Fruit fly (Drosophila melanogaster) whole organism, embryonic: ENCODE measurements around the gene bark.
A peak's percentile ranks its signal among the peaks of the same experiment; 100 is the strongest.

Source experiments
- CG10462 ChIP-seq: fragments of 200-800 bp; sonication (Bioruptor generic); optimal IDR thresholded peaks from 2 replicates; lab custom pipeline; 2016; ENCODE audit warnings: missing biosample characterization, missing genetic modification characterization
- CG12104 ChIP-seq: fragments of 200-800 bp; sonication (Bioruptor generic); optimal IDR thresholded peaks from 3 replicates; lab custom pipeline; 2016; ENCODE audit warnings: missing biosample characterization, missing genetic modification characterization
- CG12769 ChIP-seq: fragments of 200-800 bp; sonication (Bioruptor generic); optimal IDR thresholded peaks from 2 replicates; lab custom pipeline; 2019; ENCODE audit warnings: missing biosample characterization, mild to moderate bottlenecking, missing genetic modification characterization, moderate library complexity
- CG14014 ChIP-seq: fragments of 200-800 bp; sonication (Bioruptor generic); IDR thresholded peaks from 2 replicates; pipeline ENCODE4 v1.3.6; 2022; ENCODE audit warnings: missing biosample characterization, missing genetic modification characterization
- CG1647 ChIP-seq: fragments of 200-800 bp; sonication (Bioruptor generic); optimal IDR thresholded peaks from 3 replicates; lab custom pipeline; 2016; ENCODE audit warnings: missing biosample characterization, missing genetic modification characterization
- CG17359 ChIP-seq: fragments of 200-800 bp; sonication (Bioruptor generic); optimal IDR thresholded peaks from 3 replicates; lab custom pipeline; 2018; ENCODE audit warnings: missing biosample characterization, mild to moderate bottlenecking, missing genetic modification characterization, moderate library complexity
- CG17802 ChIP-seq: fragments of 200-800 bp; sonication (Bioruptor generic); optimal IDR thresholded peaks from 2 replicates; lab custom pipeline; 2018; ENCODE audit warnings: missing biosample characterization, mild to moderate bottlenecking, missing genetic modification characterization, moderate library complexity
- CG1832 ChIP-seq: fragments of 200-800 bp; sonication (Bioruptor generic); optimal IDR thresholded peaks from 2 replicates; lab custom pipeline; 2017; ENCODE audit warnings: missing biosample characterization, mild to moderate bottlenecking, missing genetic modification characterization, inconsistent platforms
- CG3065 ChIP-seq: fragments of 200-800 bp; sonication (Bioruptor generic); optimal IDR thresholded peaks from 2 replicates; lab custom pipeline; 2016; ENCODE audit warnings: missing biosample characterization, missing genetic modification characterization
- CG31388 ChIP-seq: fragments of 200-800 bp; sonication (Bioruptor generic); optimal IDR thresholded peaks from 2 replicates; lab custom pipeline; 2016; ENCODE audit warnings: missing biosample characterization, missing genetic modification characterization
- CG7987 ChIP-seq: fragments of 200-800 bp; sonication (Bioruptor generic); optimal IDR thresholded peaks from 2 replicates; lab custom pipeline; 2018; ENCODE audit warnings: missing biosample characterization, mild to moderate bottlenecking, missing genetic modification characterization, moderate library complexity
- E2f1 ChIP-seq: fragments of 200-800 bp; sonication (Bioruptor generic); IDR thresholded peaks from 2 replicates; pipeline ENCODE4 v1.3.6; 2022; ENCODE audit warnings: missing biosample characterization, missing genetic modification characterization
- HLH54F ChIP-seq: fragments of 200-800 bp; sonication (Bioruptor generic); optimal IDR thresholded peaks from 3 replicates; lab custom pipeline; 2016; ENCODE audit warnings: missing biosample characterization, missing genetic modification characterization
- HLHmδ ChIP-seq: fragments of 200-800 bp; sonication (Bioruptor generic); optimal IDR thresholded peaks from 2 replicates; lab custom pipeline; 2018; ENCODE audit warnings: missing biosample characterization, mild to moderate bottlenecking, missing genetic modification characterization, moderate library complexity
- HmgD ChIP-seq: fragments of 200-800 bp; sonication (Bioruptor generic); optimal IDR thresholded peaks from 3 replicates; lab custom pipeline; 2016; ENCODE audit warnings: missing biosample characterization, missing genetic modification characterization
- Hmx ChIP-seq: fragments of 200-800 bp; sonication (Bioruptor generic); optimal IDR thresholded peaks from 2 replicates; lab custom pipeline; 2016; ENCODE audit warnings: missing biosample characterization, missing genetic modification characterization
- Hsf ChIP-seq: fragments of 200-800 bp; sonication (Bioruptor generic); optimal IDR thresholded peaks from 3 replicates; lab custom pipeline; 2016; ENCODE audit warnings: missing biosample characterization, missing genetic modification characterization
- Lhr ChIP-seq: fragments of 200-800 bp; sonication (Bioruptor generic); optimal IDR thresholded peaks from 3 replicates; lab custom pipeline; 2017; ENCODE audit warnings: mild to moderate bottlenecking, missing biosample characterization, missing genetic modification reagents, missing genetic modification characterization
- Mad ChIP-seq: fragments of 200-800 bp; sonication (Bioruptor generic); optimal IDR thresholded peaks from 2 replicates; lab custom pipeline; 2016; ENCODE audit warnings: missing biosample characterization, missing genetic modification characterization
- Max ChIP-seq: fragments of 200-800 bp; sonication (Bioruptor generic); optimal IDR thresholded peaks from 2 replicates; lab custom pipeline; 2016; ENCODE audit warnings: missing biosample characterization, mild to moderate bottlenecking, missing genetic modification characterization
- Mrtf ChIP-seq: fragments of 200-800 bp; sonication (Bioruptor generic); IDR thresholded peaks from 3 replicates; pipeline ENCODE4 v1.3.6; 2022; ENCODE audit warnings: missing biosample characterization, missing genetic modification characterization
- Nf-YA ChIP-seq: fragments of 200-800 bp; sonication (Bioruptor generic); IDR thresholded peaks from 2 replicates; pipeline ENCODE4 v1.3.6; 2022; ENCODE audit warnings: missing biosample characterization, missing genetic modification characterization
- Rfx ChIP-seq: fragments of 200-800 bp; sonication (Bioruptor generic); IDR thresholded peaks from 2 replicates; pipeline ENCODE4 v1.3.6; 2022; ENCODE audit warnings: missing biosample characterization, missing genetic modification characterization
- ab ChIP-seq: fragments of 200-800 bp; sonication (Bioruptor generic); optimal IDR thresholded peaks from 2 replicates; lab custom pipeline; 2016; ENCODE audit warnings: missing biosample characterization, missing genetic modification characterization
- abd-A ChIP-seq: fragments of 200-800 bp; sonication (Bioruptor generic); optimal IDR thresholded peaks from 3 replicates; lab custom pipeline; 2019; ENCODE audit warnings: missing biosample characterization, mild to moderate bottlenecking, missing genetic modification characterization, moderate library complexity
- bsh ChIP-seq, 2 experiments: fragments of 200-800 bp; sonication (Bioruptor generic); optimal IDR thresholded peaks; 2 replicates each; lab custom pipeline; 2017 to 2018; ENCODE audit warnings: mild to moderate bottlenecking in 2 of 2, missing biosample characterization in 2 of 2, missing genetic modification characterization in 2 of 2, moderate library complexity in 1 of 2
- cg ChIP-seq: fragments of 200-800 bp; sonication (Bioruptor generic); optimal IDR thresholded peaks from 3 replicates; lab custom pipeline; 2019; ENCODE audit warnings: missing biosample characterization, mild to moderate bottlenecking, missing genetic modification characterization, moderate library complexity
- crc ChIP-seq: fragments of 200-800 bp; sonication (Bioruptor generic); optimal IDR thresholded peaks from 2 replicates; lab custom pipeline; 2016; ENCODE audit warnings: missing biosample characterization, missing genetic modification characterization
- dmrt99B ChIP-seq: fragments of 200-800 bp; sonication (Bioruptor generic); optimal IDR thresholded peaks from 2 replicates; lab custom pipeline; 2018; ENCODE audit warnings: missing biosample characterization, mild to moderate bottlenecking, missing genetic modification characterization, moderate library complexity
- exex ChIP-seq: fragments of 200-800 bp; sonication (Bioruptor generic); optimal IDR thresholded peaks from 4 replicates; lab custom pipeline; 2018; ENCODE audit warnings: missing biosample characterization, mild to moderate bottlenecking, missing genetic modification characterization, moderate library complexity
- gcm ChIP-seq: fragments of 200-800 bp; sonication (Bioruptor generic); optimal IDR thresholded peaks from 2 replicates; lab custom pipeline; 2019; ENCODE audit warnings: missing biosample characterization, mild to moderate bottlenecking, missing genetic modification characterization, moderate library complexity
- gro ChIP-seq: fragments of 200-800 bp; sonication (Bioruptor generic); optimal IDR thresholded peaks from 2 replicates; lab custom pipeline; 2016; ENCODE audit warnings: missing biosample characterization, missing genetic modification characterization
- kay ChIP-seq: fragments of 200-800 bp; sonication (Bioruptor generic); optimal IDR thresholded peaks from 2 replicates; lab custom pipeline; 2016; ENCODE audit warnings: missing biosample characterization, missing genetic modification characterization
- lilli ChIP-seq: fragments of 200-800 bp; sonication (Bioruptor generic); optimal IDR thresholded peaks from 3 replicates; lab custom pipeline; 2016; ENCODE audit warnings: missing biosample characterization, missing genetic modification characterization
- lmd ChIP-seq: fragments of 200-800 bp; sonication (Bioruptor generic); IDR thresholded peaks from 2 replicates; pipeline ENCODE4 v1.3.6; 2022; ENCODE audit warnings: missing biosample characterization, missing genetic modification characterization
- mld ChIP-seq: fragments of 200-800 bp; sonication (Bioruptor generic); IDR thresholded peaks from 3 replicates; pipeline ENCODE4 v1.3.6; 2022; ENCODE audit warnings: missing biosample characterization, missing genetic modification characterization; ENCODE audit not compliant: partially characterized antibody
- nom ChIP-seq: fragments of 200-800 bp; sonication (Bioruptor generic); optimal IDR thresholded peaks from 2 replicates; lab custom pipeline; 2017; ENCODE audit warnings: missing biosample characterization, missing genetic modification characterization, mild to moderate bottlenecking, moderate library complexity, missing genetic modification reagents
- pan ChIP-seq, 4 experiments: fragments of >200 bp in 3 of 4; fragments of 200-800 bp in 1 of 4; sonication (Bioruptor generic) in 1 of 4; optimal IDR thresholded peaks in 3 of 4; IDR thresholded peaks in 1 of 4; 2 replicates each; pipeline versions ENCODE4 v1.3.6 to Lab custom; 2017 to 2022; ENCODE audit warnings: missing biosample characterization in 2 of 4, missing genetic modification characterization in 2 of 4, mixed read lengths in 1 of 4
- phol ChIP-seq: fragments of 200-800 bp; sonication (Bioruptor generic); optimal IDR thresholded peaks from 3 replicates; lab custom pipeline; 2018; ENCODE audit warnings: missing biosample characterization, mild to moderate bottlenecking, missing genetic modification characterization, moderate library complexity
- pita ChIP-seq: fragments of 200-800 bp; sonication (Bioruptor generic); optimal IDR thresholded peaks from 2 replicates; lab custom pipeline; 2017; ENCODE audit warnings: missing biosample characterization, mild to moderate bottlenecking, missing genetic modification characterization
- ranshi ChIP-seq: fragments of 200-800 bp; sonication (Bioruptor generic); IDR thresholded peaks from 2 replicates; pipeline ENCODE4 v1.3.6; 2022; ENCODE audit warnings: missing biosample characterization, missing genetic modification characterization
- repo ChIP-seq: fragments of 200-800 bp; sonication (Bioruptor generic); optimal IDR thresholded peaks from 2 replicates; lab custom pipeline; 2016; ENCODE audit warnings: missing biosample characterization, missing genetic modification characterization
- row ChIP-seq: fragments of 200-800 bp; sonication (Bioruptor generic); IDR thresholded peaks from 3 replicates; pipeline ENCODE4 v1.3.6; 2022; ENCODE audit warnings: missing biosample characterization, missing genetic modification characterization
- schlank ChIP-seq: fragments of 200-800 bp; sonication (Bioruptor generic); optimal IDR thresholded peaks from 2 replicates; lab custom pipeline; 2018; ENCODE audit warnings: missing biosample characterization, mild to moderate bottlenecking, missing genetic modification characterization
- shn ChIP-seq: fragments of 200-800 bp; sonication (Bioruptor generic); optimal IDR thresholded peaks from 3 replicates; lab custom pipeline; 2016; ENCODE audit warnings: missing biosample characterization, missing genetic modification characterization
- slbo ChIP-seq: fragments of 200-800 bp; sonication (Bioruptor generic); IDR thresholded peaks from 2 replicates; pipeline ENCODE4 v1.3.6; 2022; ENCODE audit warnings: missing biosample characterization, missing genetic modification characterization
- wdn ChIP-seq: fragments of 200-800 bp; sonication (Bioruptor generic); IDR thresholded peaks from 2 replicates; pipeline ENCODE4 v1.3.6; 2022; ENCODE audit warnings: missing biosample characterization, missing genetic modification characterization

Gene bark

DNA sequence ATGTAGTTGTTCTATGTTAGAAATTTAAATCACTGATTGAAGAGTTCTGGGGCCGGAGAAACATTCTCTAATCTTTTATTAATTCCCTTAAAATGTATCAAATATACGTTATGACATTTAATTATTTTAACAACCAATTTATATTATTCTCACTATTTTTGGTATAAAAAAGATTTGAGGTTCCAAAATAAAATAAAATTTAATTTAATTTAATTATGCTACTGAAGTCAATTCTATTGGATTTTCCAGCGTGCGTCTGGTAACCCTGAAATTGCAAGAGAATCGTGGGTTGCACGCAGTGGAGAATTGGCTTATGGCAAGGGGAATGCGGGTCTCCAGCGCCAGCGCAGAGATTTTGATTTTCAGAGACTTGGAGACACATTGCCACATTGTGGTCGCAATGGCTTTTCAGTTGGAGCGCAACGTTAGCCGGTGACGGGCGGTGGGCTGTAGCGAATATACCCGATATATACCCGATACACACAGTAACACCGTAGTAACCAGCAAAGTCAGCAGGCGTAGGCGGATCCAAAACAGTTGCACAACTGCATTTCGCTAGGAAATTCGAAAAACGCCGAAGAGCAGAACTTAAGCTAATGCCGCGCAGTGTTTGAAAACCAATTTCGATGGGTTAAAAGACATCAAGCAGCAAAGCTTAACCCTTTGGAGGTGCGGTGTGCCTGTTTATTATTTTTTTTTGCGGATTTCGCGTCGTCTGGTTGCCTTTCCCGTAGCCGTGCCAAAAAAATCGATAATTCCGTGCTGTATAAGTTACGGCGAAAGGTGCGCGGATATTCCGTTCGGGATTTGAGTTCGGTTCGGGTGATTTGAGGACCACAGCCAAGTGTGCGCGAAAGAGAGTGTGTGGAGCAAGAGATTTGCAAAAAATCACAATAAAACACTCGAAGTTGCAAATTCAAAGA is 18.6 kb downstream of the bark start (continued):
- TF ChIP-seq CG10462 (GFP tag; lab: Kevin White, UChicago) (no peak), phol (peak; percentile 68), repo (GFP tag; lab: Kevin White, UChicago) (no peak), gro (GFP tag; lab: Kevin White, UChicago) (no peak), gcm (peak; percentile 10), Nf-YA (GFP tag; lab: Robert Waterston, UW) (0 out of 2 replicates have a peak, but pooled peaks have one; percentile 28), exex (tag; lab: Kevin White, UChicago) (no peak), row (GFP tag; lab: Robert Waterston, UW) (peak; percentile 29; the same call in 2 of the 3 replicates), CG17802 (peak; percentile 13), CG3065 (GFP tag; lab: Kevin White, UChicago) (no peak), pan (optimal IDR thresholded peaks at IDR 0.05; lab: Kevin White, UChicago) (no peak), pan (GFP tag; optimal IDR thresholded peaks at IDR 0.05 in 1 of 2, IDR thresholded peaks at IDR 0.05 in 1 of 2) (no peak), CG17359 (tag; lab: Kevin White, UChicago) (peak; percentile 11), Mrtf (0 out of 3 replicates have a peak, but pooled peaks have one; percentile 42), dmrt99B (peak; percentile 46), crc (no peak), HLH54F (GFP tag; lab: Kevin White, UChicago) (no peak), Rfx (no peak), Hmx (GFP tag; lab: Kevin White, UChicago) (no peak), HmgD (GFP tag; lab: Kevin White, UChicago) (no peak), CG12769 (tag; lab: Kevin White, UChicago) (peak; percentile 1), slbo (GFP tag; lab: Robert Waterston, UW) (peak; percentile 34; the same call in 1 of the 2 replicates), kay (GFP tag; lab: Kevin White, UChicago) (no peak), Hsf (no peak), CG14014 (GFP tag; lab: Robert Waterston, UW) (peak; percentile 24; the same call in 1 of the 2 replicates), CG1832 (GFP tag; lab: Kevin White, UChicago) (no peak), bsh (GFP tag; optimal IDR thresholded peaks at IDR 0.05; lab: Kevin White, UChicago) (peak; percentile 24 to 47), E2f1 (GFP tag; lab: Robert Waterston, UW) (no peak; the same call in 1 of the 2 replicates), Mad (no peak), ranshi (GFP tag; lab: Robert Waterston, UW) (peak; percentile 4; the same call in 1 of the 2 replicates), shn (GFP tag; lab: Kevin White, UChicago) (no peak), Lhr (no peak), pita (GFP tag; lab: Kevin White, UChicago) (no peak), Max (GFP tag; lab: Kevin White, UChicago) (peak; percentile 4), cg (GFP tag; lab: Kevin White, UChicago) (no peak), HLHmδ (GFP tag; lab: Kevin White, UChicago) (peak; percentile 14), schlank (no peak), ab (GFP tag; lab: Kevin White, UChicago) (no peak), mld (GFP tag; lab: Robert Waterston, UW) (no peak), CG7987 (GFP tag; lab: Kevin White, UChicago) (no peak), lilli (no peak), nom (no peak), wdn (GFP tag; lab: Robert Waterston, UW) (no peak), lmd (no peak), abd-A (tag; lab: Kevin White, UChicago) (peak; percentile 6), CG12104 (peak; percentile 57), CG31388 (GFP tag; lab: Kevin White, UChicago) (no peak), CG1647 (GFP tag; lab: Kevin White, UChicago) (no peak)
